Worm (Caenorhabditis elegans) whole organism, L3 larva: ENCODE results near the gene odr-10.
"Not testable (repeated sequence)": the region's sequence is repeated elsewhere in the genome, so short reads cannot be mapped to it uniquely, and the experiment has no call there.

Experiments
- nhr-237 ChIP-seq: fragments of 150-350 bp; optimal IDR thresholded peaks from 2 replicates; lab custom pipeline; 2014; ENCODE audit warnings: missing biosample characterization, missing genetic modification characterization
- nhr-43 ChIP-seq: sonication (generic microtip); optimal IDR thresholded peaks from 2 replicates; lab custom pipeline; 2016; ENCODE audit warnings: mild to moderate bottlenecking, missing genetic modification characterization, missing compliant biosample characterization; ENCODE audit not compliant: poor library complexity, severe bottlenecking
- ztf-11 ChIP-seq: fragments of 150-350 bp; optimal IDR thresholded peaks from 2 replicates; lab custom pipeline; 2014; ENCODE audit warnings: missing biosample characterization, missing genetic modification characterization
- ztf-4 ChIP-seq: fragments of 150-350 bp; optimal IDR thresholded peaks from 2 replicates; lab custom pipeline; 2014; ENCODE audit warnings: missing biosample characterization, missing genetic modification characterization

ce11 chrX:6881795-6882194 lies 16.1 kb upstream of the odr-10 start, which contains the start of gene F41C6.6:
- TF ChIP-seq nhr-237; nhr-43 (tag; lab: Kevin White, UChicago); ztf-11 (tag; lab: Kevin White, UChicago); ztf-4 (tag; lab: Kevin White, UChicago): not testable (repeated sequence)
